Worm (Caenorhabditis elegans) whole organism, L4 larva: ENCODE results near the gene bpnt-1.

Source experiments
- F44E2.7 ChIP-seq: fragments of 200-800 bp; sonication (Bioruptor generic); IDR thresholded peaks from 2 replicates; pipeline ENCODE4 v2.1.2; 2022; ENCODE audit warnings: missing genetic modification characterization, missing compliant biosample characterization
- T26A8.4 ChIP-seq: fragments of 200-800 bp; sonication (Bioruptor generic); IDR thresholded peaks from 2 replicates; pipeline ENCODE4 v1.3.6; 2022; ENCODE audit warnings: missing genetic modification characterization, missing compliant biosample characterization
- ama-1 ChIP-seq: fragments of 150-350 bp; optimal IDR thresholded peaks from 2 replicates; lab custom pipeline; 2014; ENCODE audit warnings: inconsistent platforms, mixed read lengths
- attf-4 ChIP-seq: sonication (generic microtip); optimal IDR thresholded peaks from 3 replicates; lab custom pipeline; 2017; ENCODE audit warnings: missing biosample characterization, missing genetic modification characterization
- ceh-20 ChIP-seq: fragments of 200-800 bp; sonication (Bioruptor generic); IDR thresholded peaks from 2 replicates; pipeline ENCODE4 v1.3.6; 2022; ENCODE audit warnings: missing genetic modification reagents, missing genetic modification characterization, missing compliant biosample characterization
- ceh-32 ChIP-seq: sonication (generic microtip); optimal IDR thresholded peaks from 2 replicates; lab custom pipeline; 2016; ENCODE audit warnings: mild to moderate bottlenecking, missing genetic modification characterization, missing compliant biosample characterization; ENCODE audit not compliant: poor library complexity
- ces-1 ChIP-seq: fragments of 150-350 bp; sonication (generic microtip); optimal IDR thresholded peaks from 4 replicates; lab custom pipeline; 2014; ENCODE audit warnings: missing biosample characterization, missing genetic modification reagents, missing genetic modification characterization
- daf-19 ChIP-seq: fragments of 200-800 bp; sonication (Bioruptor generic); conservative IDR thresholded peaks from 2 replicates; pipeline ENCODE4 v1.3.6; 2022; ENCODE audit warnings: missing genetic modification characterization, missing compliant biosample characterization
- daf-8 ChIP-seq: fragments of 200-800 bp; sonication (Bioruptor generic); IDR thresholded peaks from 2 replicates; pipeline ENCODE4 v1.3.6; 2022; ENCODE audit warnings: missing genetic modification characterization, missing compliant biosample characterization
- dmd-8 ChIP-seq: fragments of 200-800 bp; sonication (Bioruptor generic); IDR thresholded peaks from 2 replicates; pipeline ENCODE4 v1.3.6; 2022; ENCODE audit warnings: missing genetic modification characterization, missing compliant biosample characterization
- dpl-1 ChIP-seq: fragments of 150-350 bp; optimal IDR thresholded peaks from 2 replicates; lab custom pipeline; 2014; ENCODE audit warnings: missing biosample characterization, missing genetic modification reagents, missing genetic modification characterization
- duxl-1 ChIP-seq: sonication (generic microtip); optimal IDR thresholded peaks from 2 replicates; lab custom pipeline; 2016; ENCODE audit warnings: mild to moderate bottlenecking, missing genetic modification characterization, moderate library complexity, missing compliant biosample characterization; ENCODE audit not compliant: poor library complexity
- fkh-10 ChIP-seq: fragments of 150-350 bp; optimal IDR thresholded peaks from 2 replicates; lab custom pipeline; 2014; ENCODE audit warnings: missing biosample characterization, missing genetic modification reagents, missing genetic modification characterization
- fos-1 ChIP-seq: fragments of 150-350 bp; optimal IDR thresholded peaks from 2 replicates; lab custom pipeline; 2014; ENCODE audit warnings: missing biosample characterization, missing genetic modification characterization
- hmg-1.1 ChIP-seq: fragments of 200-800 bp; sonication (Bioruptor generic); IDR thresholded peaks from 2 replicates; pipeline ENCODE4 v1.3.6; 2022; ENCODE audit warnings: missing genetic modification reagents, missing genetic modification characterization, missing compliant biosample characterization
- jun-1 ChIP-seq: fragments of 150-350 bp; optimal IDR thresholded peaks from 2 replicates; lab custom pipeline; 2014; ENCODE audit warnings: missing biosample characterization, missing genetic modification reagents, missing genetic modification characterization
- lin-1 ChIP-seq: fragments of 200-800 bp; sonication (Bioruptor generic); IDR thresholded peaks from 2 replicates; pipeline ENCODE4 v1.3.6; 2022; ENCODE audit warnings: missing genetic modification reagents, missing genetic modification characterization, missing compliant biosample characterization
- lsy-2 ChIP-seq, 2 experiments: fragments of 150-350 bp in 1 of 2; sonication (generic microtip) in 1 of 2; optimal IDR thresholded peaks; 2 replicates each; lab custom pipeline; 2014 to 2017; ENCODE audit warnings: missing biosample characterization in 2 of 2, missing genetic modification characterization in 2 of 2
- madf-9 ChIP-seq: fragments of 200-800 bp; sonication (Bioruptor generic); conservative IDR thresholded peaks from 2 replicates; pipeline ENCODE4 v1.3.6; 2022; ENCODE audit warnings: missing genetic modification reagents, missing genetic modification characterization, missing compliant biosample characterization
- mdl-1 ChIP-seq, 2 experiments: fragments of 150-350 bp in 1 of 2; sonication (generic microtip) in 1 of 2; optimal IDR thresholded peaks; 2 replicates each; lab custom pipeline; 2014 to 2017; ENCODE audit warnings: missing biosample characterization in 2 of 2, missing genetic modification characterization in 2 of 2
- mep-1 ChIP-seq: fragments of 150-350 bp; sonication (generic microtip); optimal IDR thresholded peaks from 3 replicates; lab custom pipeline; 2014; ENCODE audit warnings: missing biosample characterization, missing genetic modification characterization
- nhr-10 ChIP-seq: fragments of 150-350 bp; optimal IDR thresholded peaks from 2 replicates; lab custom pipeline; 2014; ENCODE audit warnings: missing biosample characterization, missing genetic modification characterization
- nhr-11 ChIP-seq: fragments of 150-350 bp; optimal IDR thresholded peaks from 2 replicates; lab custom pipeline; 2014; ENCODE audit warnings: missing biosample characterization, missing genetic modification characterization
- nhr-25 ChIP-seq: sonication (generic microtip); optimal IDR thresholded peaks from 2 replicates; lab custom pipeline; 2017; ENCODE audit warnings: missing genetic modification characterization, mild to moderate bottlenecking, missing compliant biosample characterization, antibody characterized with exemption, moderate library complexity, borderline replicate concordance; ENCODE audit not compliant: insufficient read depth
- nhr-41 ChIP-seq: fragments of 200-800 bp; sonication (Bioruptor generic); IDR thresholded peaks from 2 replicates; pipeline ENCODE4 v1.3.6; 2022; ENCODE audit warnings: missing genetic modification reagents, missing genetic modification characterization, missing compliant biosample characterization
- nhr-76 ChIP-seq: fragments of 150-350 bp; optimal IDR thresholded peaks from 2 replicates; lab custom pipeline; 2014; ENCODE audit warnings: missing biosample characterization, missing genetic modification characterization
- rbr-2 ChIP-seq: sonication (generic microtip); optimal IDR thresholded peaks from 2 replicates; lab custom pipeline; 2016; ENCODE audit warnings: missing genotype, missing genetic modification characterization, missing compliant biosample characterization
- saeg-2 ChIP-seq: fragments of 200-800 bp; sonication (Bioruptor generic); IDR thresholded peaks from 2 replicates; pipeline ENCODE4 v1.3.6; 2022; ENCODE audit warnings: missing genetic modification reagents, missing genetic modification characterization, missing compliant biosample characterization
- set-16 ChIP-seq: fragments of 200-800 bp; sonication (Bioruptor generic); IDR thresholded peaks from 2 replicates; pipeline ENCODE4 v1.3.6; 2022; ENCODE audit warnings: missing genetic modification reagents, missing genetic modification characterization, missing compliant biosample characterization
- skn-1 ChIP-seq: fragments of 150-350 bp; optimal IDR thresholded peaks from 2 replicates; lab custom pipeline; 2014; ENCODE audit warnings: missing biosample characterization, missing genetic modification characterization
- unc-39 ChIP-seq: sonication (generic microtip); optimal IDR thresholded peaks from 2 replicates; lab custom pipeline; 2017; ENCODE audit warnings: missing biosample characterization, missing genetic modification characterization
- vab-7 ChIP-seq: fragments of 200-800 bp; sonication (Bioruptor generic); IDR thresholded peaks from 2 replicates; pipeline ENCODE4 v1.3.6; 2022; ENCODE audit warnings: missing genetic modification reagents, missing genetic modification characterization, missing compliant biosample characterization
- zag-1 ChIP-seq: fragments of 150-350 bp; optimal IDR thresholded peaks from 2 replicates; lab custom pipeline; 2014; ENCODE audit warnings: missing biosample characterization, missing genetic modification characterization
- ztf-11 ChIP-seq: fragments of 150-350 bp; optimal IDR thresholded peaks from 2 replicates; lab custom pipeline; 2014; ENCODE audit warnings: missing biosample characterization, missing genetic modification characterization
- ztf-7 ChIP-seq: fragments of 150-350 bp; optimal IDR thresholded peaks from 2 replicates; lab custom pipeline; 2014; ENCODE audit warnings: missing biosample characterization, missing genetic modification characterization

Gene bpnt-1

ce11 chrII:4376295-4377172, 43.5 kb upstream of the bpnt-1 start, which contains the start of gene ntl-2 (continued):
- TF ChIP-seq unc-39 (tag; lab: Kevin White, UChicago) (no peak), mep-1 (peak; percentile 98), ceh-32 (tag; lab: Kevin White, UChicago) (no peak), mdl-1 (tag; optimal IDR thresholded peaks at IDR 0.05; lab: Kevin White, UChicago) (peak; percentile 69 to 97), jun-1 (tag; lab: Kevin White, UChicago) (peak; percentile 89), ama-1 (lab: Kevin White, UChicago) (peak; percentile 10), nhr-11 (tag; lab: Kevin White, UChicago) (peak; percentile 90), madf-9 (GFP tag; lab: Robert Waterston, UW) (peak; percentile 84), nhr-25 (peak; percentile 90), dmd-8 (GFP tag; lab: Robert Waterston, UW) (no peak), fkh-10 (GFP tag; lab: Kevin White, UChicago) (peak; percentile 59), attf-4 (tag; lab: Kevin White, UChicago) (no peak), saeg-2 (GFP tag; lab: Robert Waterston, UW) (peak; percentile 86), nhr-41 (peak; percentile 76; the same call in 1 of the 2 replicates), duxl-1 (tag; lab: Kevin White, UChicago) (peak; percentile 86), ztf-7 (tag; lab: Kevin White, UChicago) (peak; percentile 53), skn-1 (tag; lab: Kevin White, UChicago) (no peak), T26A8.4 (GFP tag; lab: Robert Waterston, UW) (peak; percentile 92), nhr-76 (tag; lab: Kevin White, UChicago) (no peak), set-16 (GFP tag; lab: Robert Waterston, UW) (peak; percentile 100), lsy-2 (tag; optimal IDR thresholded peaks at IDR 0.05; lab: Kevin White, UChicago) (peak; percentile 98 to 99), ceh-20 (GFP tag; lab: Robert Waterston, UW) (peak; percentile 89), F44E2.7 (GFP tag; lab: Robert Waterston, UW) (0 out of 2 replicates have a peak, but pooled peaks have one; percentile 7), ces-1 (GFP tag; lab: Kevin White, UChicago) (no peak), daf-8 (GFP tag; lab: Robert Waterston, UW) (0 out of 2 replicates have a peak, but pooled peaks have one; percentile 44)

ce11 chrII:4378195-4378594, 41.9 kb upstream of the bpnt-1 start, which contains the start of gene B0286.1:
Gene B0286.1, plus strand, starts transcription at chrII:4378495.
- no peak for TF ChIP-seq lin-1 (GFP tag; lab: Robert Waterston, UW)
- TF ChIP-seq dpl-1 (GFP tag; lab: Kevin White, UChicago) = no peak
- TF ChIP-seq daf-19 (GFP tag; lab: Robert Waterston, UW) = no peak
- TF ChIP-seq nhr-11 (tag; lab: Kevin White, UChicago) = no peak
- no peak for TF ChIP-seq ztf-7 (tag; lab: Kevin White, UChicago)
- no peak for TF ChIP-seq ztf-11 (tag; lab: Kevin White, UChicago)

ce11 chrII:4383306-4383705, 36.8 kb upstream of the bpnt-1 start, which contains the start of gene fkh-6:
Gene fkh-6, minus strand, starts transcription at chrII:4383406.
- no peak for TF ChIP-seq unc-39 (tag; lab: Kevin White, UChicago)
- no peak for TF ChIP-seq nhr-10 (tag; lab: Kevin White, UChicago)
- TF ChIP-seq vab-7 = no peak
- no peak for TF ChIP-seq hmg-1.1 (GFP tag; lab: Robert Waterston, UW)

- TF ChIP-seq zag-1 (tag; lab: Kevin White, UChicago) = no peak
- TF ChIP-seq jun-1 (tag; lab: Kevin White, UChicago) = no peak
- TF ChIP-seq rbr-2 (tag; lab: Kevin White, UChicago) = no peak
- no peak for TF ChIP-seq fos-1 (tag; lab: Kevin White, UChicago)
These were observed 29.0 kb upstream of the bpnt-1 start for ce11 chrII:4391072-4391471.
